Worm (Caenorhabditis elegans) whole organism, mixed stage, embryonic: Measurements from ENCODE around the gene W01C9.2.

Experiments
- M03D4.4 ChIP-seq: sonication (generic microtip); optimal IDR thresholded peaks from 2 replicates; lab custom pipeline; 2017; ENCODE audit warnings: mild to moderate bottlenecking, missing genetic modification characterization, missing compliant biosample characterization
- bed-3 ChIP-seq: fragments of 200-800 bp; sonication (Bioruptor generic); optimal IDR thresholded peaks from 3 replicates; lab custom pipeline; 2018; ENCODE audit warnings: mild to moderate bottlenecking, missing genetic modification characterization, moderate library complexity, missing compliant biosample characterization
- blmp-1 ChIP-seq: fragments of 150-350 bp; optimal IDR thresholded peaks from 2 replicates; lab custom pipeline; 2014; ENCODE audit warnings: missing biosample characterization, missing genetic modification characterization
- ceh-39 ChIP-seq: fragments of 150-350 bp; optimal IDR thresholded peaks from 2 replicates; lab custom pipeline; 2014; ENCODE audit warnings: missing biosample characterization, missing genetic modification characterization
- ceh-43 ChIP-seq: fragments of 200-800 bp; sonication (Bioruptor generic); optimal IDR thresholded peaks from 2 replicates; lab custom pipeline; 2018; ENCODE audit warnings: mild to moderate bottlenecking, missing genetic modification characterization, moderate library complexity, missing compliant biosample characterization
- ceh-83 ChIP-seq: fragments of 200-800 bp; sonication (Bioruptor generic); optimal IDR thresholded peaks from 2 replicates; lab custom pipeline; 2018; ENCODE audit warnings: mild to moderate bottlenecking, missing genetic modification characterization, missing compliant biosample characterization
- ces-1 ChIP-seq: fragments of 150-350 bp; optimal IDR thresholded peaks from 2 replicates; lab custom pipeline; 2014; ENCODE audit warnings: missing biosample characterization, missing genetic modification reagents, missing genetic modification characterization
- cnd-1 ChIP-seq: fragments of 200-800 bp; sonication (Bioruptor generic); optimal IDR thresholded peaks from 2 replicates; lab custom pipeline; 2018; ENCODE audit warnings: mild to moderate bottlenecking, missing genetic modification characterization, missing compliant biosample characterization
- drap-1 ChIP-seq: fragments of 200-800 bp; sonication (Bioruptor generic); optimal IDR thresholded peaks from 3 replicates; lab custom pipeline; 2018; ENCODE audit warnings: mild to moderate bottlenecking, missing genetic modification characterization, missing compliant biosample characterization
- elt-1 ChIP-seq: sonication (generic microtip); optimal IDR thresholded peaks from 2 replicates; lab custom pipeline; 2017; ENCODE audit warnings: missing genetic modification characterization, mild to moderate bottlenecking, missing compliant biosample characterization, antibody characterized with exemption, moderate library complexity, borderline replicate concordance; ENCODE audit not compliant: insufficient read depth
- elt-3 ChIP-seq: fragments of 150-350 bp; optimal IDR thresholded peaks from 2 replicates; lab custom pipeline; 2014; ENCODE audit warnings: missing biosample characterization, missing genetic modification characterization
- flh-1 ChIP-seq: fragments of 200-800 bp; sonication (Bioruptor generic); optimal IDR thresholded peaks from 2 replicates; lab custom pipeline; 2018; ENCODE audit warnings: mild to moderate bottlenecking, missing genetic modification characterization, moderate library complexity, missing compliant biosample characterization
- ham-2 ChIP-seq: fragments of 200-800 bp; sonication (Bioruptor generic); optimal IDR thresholded peaks from 2 replicates; lab custom pipeline; 2018; ENCODE audit warnings: mild to moderate bottlenecking, missing genetic modification characterization, missing compliant biosample characterization
- hlh-1 ChIP-seq: fragments of 150-350 bp; optimal IDR thresholded peaks from 2 replicates; lab custom pipeline; 2014; ENCODE audit warnings: missing biosample characterization, missing genetic modification reagents, missing genetic modification characterization
- lin-13 ChIP-seq: fragments of 150-350 bp; optimal IDR thresholded peaks from 2 replicates; lab custom pipeline; 2014; ENCODE audit warnings: missing biosample characterization, missing genetic modification characterization
- lin-32 ChIP-seq: fragments of 200-800 bp; sonication (Bioruptor generic); optimal IDR thresholded peaks from 2 replicates; lab custom pipeline; 2018; ENCODE audit warnings: mild to moderate bottlenecking, missing genetic modification characterization, missing compliant biosample characterization
- lsy-2 ChIP-seq: fragments of 150-350 bp; optimal IDR thresholded peaks from 2 replicates; lab custom pipeline; 2014; ENCODE audit warnings: missing biosample characterization, missing genetic modification characterization
- mab-5 ChIP-seq: fragments of 150-350 bp; optimal IDR thresholded peaks from 2 replicates; lab custom pipeline; 2014; ENCODE audit warnings: missing biosample characterization, missing genetic modification characterization
- mep-1 ChIP-seq: fragments of 150-350 bp; optimal IDR thresholded peaks from 2 replicates; lab custom pipeline; 2017; ENCODE audit warnings: missing biosample characterization, missing genetic modification reagents, missing genetic modification characterization, inconsistent platforms
- mls-2 ChIP-seq: sonication (generic microtip); optimal IDR thresholded peaks from 2 replicates; lab custom pipeline; 2016; ENCODE audit warnings: mild to moderate bottlenecking, missing genetic modification characterization, moderate library complexity, missing compliant biosample characterization
- nhr-12 ChIP-seq: fragments of 150-350 bp; optimal IDR thresholded peaks from 2 replicates; lab custom pipeline; 2014; ENCODE audit warnings: missing biosample characterization, missing genetic modification characterization
- nhr-2 ChIP-seq: fragments of 150-350 bp; optimal IDR thresholded peaks from 2 replicates; lab custom pipeline; 2014; ENCODE audit warnings: missing biosample characterization, missing genetic modification characterization
- nhr-237 ChIP-seq: fragments of 150-350 bp; optimal IDR thresholded peaks from 2 replicates; lab custom pipeline; 2014; ENCODE audit warnings: missing biosample characterization, missing genetic modification characterization
- nhr-28 ChIP-seq: fragments of 150-350 bp; optimal IDR thresholded peaks from 2 replicates; lab custom pipeline; 2014; ENCODE audit warnings: missing biosample characterization, missing genetic modification characterization
- nhr-76 ChIP-seq: sonication (generic microtip); optimal IDR thresholded peaks from 2 replicates; lab custom pipeline; 2017; ENCODE audit warnings: missing biosample characterization, missing genetic modification characterization
- pha-4 ChIP-seq: fragments of 150-350 bp; optimal IDR thresholded peaks from 2 replicates; lab custom pipeline; 2018; ENCODE audit warnings: missing biosample characterization, missing genetic modification reagents, missing genetic modification characterization
- sem-2 ChIP-seq: fragments of 200-800 bp; sonication (Bioruptor generic); optimal IDR thresholded peaks from 2 replicates; lab custom pipeline; 2018; ENCODE audit warnings: mild to moderate bottlenecking, missing genetic modification characterization, missing compliant biosample characterization
- snpc-4 ChIP-seq: fragments of 150-350 bp; optimal IDR thresholded peaks from 2 replicates; lab custom pipeline; 2014; ENCODE audit warnings: missing biosample characterization, missing genetic modification characterization
- sptf-1 ChIP-seq: sonication (generic microtip); optimal IDR thresholded peaks from 2 replicates; lab custom pipeline; 2017; ENCODE audit warnings: mild to moderate bottlenecking, missing genetic modification characterization, moderate library complexity, missing compliant biosample characterization
- tbx-8 ChIP-seq: fragments of 200-800 bp; sonication (Bioruptor generic); optimal IDR thresholded peaks from 2 replicates; lab custom pipeline; 2018; ENCODE audit warnings: mild to moderate bottlenecking, missing genetic modification characterization, moderate library complexity, missing compliant biosample characterization
- unc-120 ChIP-seq: sonication (generic microtip); optimal IDR thresholded peaks from 2 replicates; lab custom pipeline; 2017; ENCODE audit warnings: missing genetic modification characterization, missing compliant biosample characterization; ENCODE audit not compliant: poor library complexity, severe bottlenecking
- unc-39 ChIP-seq: fragments of 150-350 bp; optimal IDR thresholded peaks from 2 replicates; lab custom pipeline; 2014; ENCODE audit warnings: missing biosample characterization, missing genetic modification characterization
- unc-62 ChIP-seq: fragments of 150-350 bp; optimal IDR thresholded peaks from 2 replicates; lab custom pipeline; 2014; ENCODE audit warnings: missing biosample characterization, missing genetic modification reagents, missing genetic modification characterization
- zip-8 ChIP-seq: fragments of 150-350 bp; optimal IDR thresholded peaks from 2 replicates; lab custom pipeline; 2014; ENCODE audit warnings: missing biosample characterization, missing genetic modification characterization
- ztf-11 ChIP-seq: fragments of 150-350 bp; optimal IDR thresholded peaks from 2 replicates; lab custom pipeline; 2014; ENCODE audit warnings: missing biosample characterization, missing genetic modification characterization

Gene W01C9.2

DNA sequence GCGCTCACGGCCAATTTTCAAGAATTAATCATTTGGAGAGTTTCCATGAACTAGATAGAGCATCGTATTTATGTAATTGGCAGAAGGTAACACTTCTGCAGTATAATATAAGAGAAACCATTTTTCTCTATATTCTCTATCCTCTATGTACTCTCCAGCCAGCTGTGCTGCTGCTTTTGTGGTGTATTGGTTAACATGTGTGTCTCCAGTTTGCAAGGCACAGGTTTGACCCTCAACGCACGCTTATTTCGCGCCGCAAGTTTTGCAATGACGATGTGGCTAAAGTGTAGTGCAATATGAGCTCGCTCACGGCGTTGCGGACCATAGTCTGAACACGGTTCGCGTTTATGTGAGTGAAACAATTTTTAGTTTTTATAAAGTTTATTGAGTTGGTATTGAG lies 10.8 kb downstream of the W01C9.2 start (continued):
- TF ChIP-seq cnd-1 (tag; lab: Kevin White, UChicago) (peak; percentile 94), unc-62 (GFP tag; lab: Kevin White, UChicago) (peak; percentile 57)

DNA sequence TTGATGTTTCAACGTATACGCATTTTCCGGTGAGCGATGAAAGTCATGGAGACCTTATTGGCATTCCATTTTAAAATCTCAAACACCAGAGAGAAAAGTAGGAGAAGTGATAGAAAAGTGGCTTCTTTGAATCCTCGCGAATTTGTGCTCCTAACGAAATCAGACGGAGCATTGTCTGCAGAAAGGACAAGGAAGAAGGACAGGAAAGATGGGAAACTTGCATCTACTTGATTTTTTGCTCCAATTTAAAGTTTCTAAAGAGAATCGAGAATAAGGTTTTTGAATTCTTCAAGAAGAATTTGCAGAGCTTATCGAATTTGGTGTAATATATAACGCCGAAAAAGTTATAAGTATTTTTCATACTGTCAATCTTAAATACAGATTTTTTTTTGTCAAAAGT lies 14.9 kb downstream of the W01C9.2 start:
- no peak for TF ChIP-seq mls-2 (tag; lab: Kevin White, UChicago)
- TF ChIP-seq ces-1 (GFP tag; lab: Kevin White, UChicago) = peak; percentile 73
- TF ChIP-seq nhr-28 (tag; lab: Kevin White, UChicago) = no peak

DNA sequence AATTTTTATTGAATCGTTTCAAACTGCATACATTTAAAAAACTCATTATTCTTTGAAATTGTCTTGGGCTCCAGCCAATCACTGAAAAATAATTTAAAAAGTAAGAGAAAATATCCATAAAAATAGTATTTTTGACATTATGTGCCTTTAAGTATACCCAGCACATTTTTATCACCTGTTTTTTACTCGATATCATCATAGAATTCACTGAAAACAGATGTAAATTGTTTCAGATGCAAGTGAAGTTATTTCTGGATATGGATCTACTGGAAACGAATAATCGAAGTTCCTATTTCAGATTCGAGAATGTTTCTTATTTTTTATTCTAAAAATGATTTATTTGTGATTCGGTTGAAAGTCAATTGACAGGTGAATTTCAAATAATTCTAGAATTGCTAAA lies 18.4 kb downstream of the W01C9.2 start:
- TF ChIP-seq bed-3 (no peak), tbx-8 (no peak), drap-1 (GFP tag; lab: Kevin White, UChicago) (no peak), elt-1 (tag; lab: Kevin White, UChicago) (no peak), nhr-28 (tag; lab: Kevin White, UChicago) (no peak), mep-1 (no peak), snpc-4 (tag; lab: Kevin White, UChicago) (no peak), pha-4 (tag; lab: Kevin White, UChicago) (no peak), ces-1 (GFP tag; lab: Kevin White, UChicago) (no peak), unc-39 (tag; lab: Kevin White, UChicago) (no peak), M03D4.4 (no peak)

DNA sequence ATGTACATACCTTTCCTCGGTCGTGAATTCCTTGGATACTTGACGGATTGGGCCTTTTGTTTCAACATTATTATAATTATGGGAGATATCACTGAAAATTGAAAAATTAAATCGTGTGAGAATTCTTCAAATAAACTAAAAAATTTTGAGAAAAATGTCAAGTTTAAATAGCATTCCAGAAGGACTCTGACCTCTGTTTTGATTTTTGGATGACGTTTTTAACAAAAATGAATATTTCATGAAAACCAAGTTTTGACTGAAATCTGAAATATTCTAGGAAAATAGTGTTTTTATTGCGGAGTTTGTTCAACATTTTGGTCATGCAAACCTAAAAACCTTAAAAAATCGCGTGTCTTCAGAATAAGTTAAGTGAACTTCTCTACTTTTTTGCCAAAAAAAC lies 20.0 kb downstream of the W01C9.2 start, which contains the start of gene glb-27:
Gene glb-27 (minus strand): TSS at position 101 of the 400 bp plus-strand sequence.
- no peak for TF ChIP-seq ces-1 (GFP tag; lab: Kevin White, UChicago)
- TF ChIP-seq lin-32 (GFP tag; lab: Kevin White, UChicago) = no peak
- no peak for TF ChIP-seq snpc-4 (tag; lab: Kevin White, UChicago)
- no peak for TF ChIP-seq nhr-12 (tag; lab: Kevin White, UChicago)
- TF ChIP-seq ceh-43 (GFP tag; lab: Kevin White, UChicago) = no peak

DNA sequence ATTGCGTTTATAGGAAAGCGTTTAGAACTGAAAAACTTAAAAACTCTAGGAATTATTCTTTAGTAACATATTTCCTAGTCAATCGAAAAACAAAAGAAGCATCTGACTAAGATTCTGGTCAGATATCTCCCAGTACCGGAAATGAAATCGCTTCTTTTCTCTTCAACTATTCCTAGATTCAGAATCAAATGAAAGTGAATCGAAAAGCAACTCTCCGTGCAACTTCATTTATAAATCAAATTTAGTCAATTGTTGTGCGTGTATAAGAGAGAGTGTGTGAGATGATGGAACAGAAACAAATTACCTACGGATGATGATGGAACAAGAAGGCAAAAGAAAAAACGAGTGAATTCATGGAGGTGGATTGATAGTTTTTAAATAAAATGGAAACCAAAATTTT lies 23.0 kb downstream of the W01C9.2 start:
- no peak for TF ChIP-seq elt-3
- TF ChIP-seq mls-2 (tag; lab: Kevin White, UChicago) = no peak
- no peak for TF ChIP-seq sem-2
- peak; percentile 96 for TF ChIP-seq ces-1 (GFP tag; lab: Kevin White, UChicago)
- no peak for TF ChIP-seq ceh-83
- no peak for TF ChIP-seq flh-1 (GFP tag; lab: Kevin White, UChicago)

DNA sequence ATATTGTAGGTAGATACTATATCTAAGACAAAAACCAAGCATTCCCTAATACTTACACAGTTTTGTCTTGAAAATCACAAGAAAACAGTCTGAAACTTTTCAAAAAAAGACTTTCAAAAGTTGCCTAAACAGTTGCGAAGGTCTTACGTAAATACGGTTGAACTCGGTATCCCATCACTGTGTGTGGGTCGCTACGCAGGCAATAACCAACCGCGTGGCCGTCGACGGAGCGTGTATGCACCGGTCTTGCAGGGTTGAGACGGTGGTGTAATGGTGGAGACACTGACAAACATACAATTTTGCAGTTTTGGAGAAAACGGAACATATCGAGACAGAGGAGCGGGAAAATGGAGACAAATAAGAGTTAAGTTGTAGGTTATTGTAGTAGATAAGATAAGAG lies 25.1 kb downstream of the W01C9.2 start, which contains the start of gene iff-2:
Gene iff-2 (minus strand): TSS at position 141 of the 400 bp plus-strand sequence.
- TF ChIP-seq ztf-11 (tag; lab: Kevin White, UChicago) = peak; percentile 72
- peak; percentile 100 for TF ChIP-seq pha-4 (tag; lab: Kevin White, UChicago)
- TF ChIP-seq blmp-1 (tag; lab: Kevin White, UChicago) = no peak
- peak; percentile 33 for TF ChIP-seq mab-5 (tag; lab: Kevin White, UChicago)
- TF ChIP-seq drap-1 (GFP tag; lab: Kevin White, UChicago) = peak; percentile 92
- peak; percentile 100 for TF ChIP-seq mep-1
- peak; percentile 48 for TF ChIP-seq nhr-28 (tag; lab: Kevin White, UChicago)
- TF ChIP-seq mls-2 (tag; lab: Kevin White, UChicago) = peak; percentile 81
- TF ChIP-seq lin-32 (GFP tag; lab: Kevin White, UChicago) = peak; percentile 59
- TF ChIP-seq hlh-1 (tag; lab: Kevin White, UChicago) = peak; percentile 91
- peak; percentile 98 for TF ChIP-seq nhr-237 (tag; lab: Kevin White, UChicago)
- peak; percentile 87 for TF ChIP-seq elt-3
- TF ChIP-seq ham-2 (GFP tag; lab: Kevin White, UChicago) = peak; percentile 69
- peak; percentile 82 for TF ChIP-seq M03D4.4
- peak; percentile 99 for TF ChIP-seq ceh-39
- peak; percentile 30 for TF ChIP-seq tbx-8
- peak; percentile 46 for TF ChIP-seq bed-3
- TF ChIP-seq flh-1 (GFP tag; lab: Kevin White, UChicago) = no peak
- peak; percentile 61 for TF ChIP-seq zip-8
- TF ChIP-seq nhr-76 (tag; lab: Kevin White, UChicago) = peak; percentile 34
- no peak for TF ChIP-seq snpc-4 (tag; lab: Kevin White, UChicago)
- TF ChIP-seq nhr-12 (tag; lab: Kevin White, UChicago) = peak; percentile 73
- TF ChIP-seq unc-120 (tag; lab: Kevin White, UChicago) = peak; percentile 95
- TF ChIP-seq sptf-1 = peak; percentile 91
- TF ChIP-seq lsy-2 (tag; lab: Kevin White, UChicago) = peak; percentile 93
- peak; percentile 59 for TF ChIP-seq unc-39 (tag; lab: Kevin White, UChicago)
- peak; percentile 99 for TF ChIP-seq lin-13
- peak; percentile 64 for TF ChIP-seq ceh-43 (GFP tag; lab: Kevin White, UChicago)
- peak; percentile 78 for TF ChIP-seq ceh-83
- peak; percentile 21 for TF ChIP-seq sem-2
- peak; percentile 6 for TF ChIP-seq elt-1 (tag; lab: Kevin White, UChicago)
- peak; percentile 72 for TF ChIP-seq ces-1 (GFP tag; lab: Kevin White, UChicago)
- peak; percentile 82 for TF ChIP-seq nhr-2 (tag; lab: Kevin White, UChicago)
- peak; percentile 85 for TF ChIP-seq unc-62 (GFP tag; lab: Kevin White, UChicago)
- peak; percentile 88 for TF ChIP-seq cnd-1 (tag; lab: Kevin White, UChicago)
